Worm (Caenorhabditis elegans): ENCODE data around the gene nhr-227.

ce11 chrV:2300905-2301304, 15.7 kb downstream of the nhr-227 start, which contains the start of gene Y19D10B.8:
- TF ChIP-seq unc-86 (tag; optimal IDR thresholded peaks at IDR 0.05): no peak
- no peak for TF ChIP-seq hlh-13 (GFP tag; optimal IDR thresholded peaks at IDR 0.05)
